Fruit fly (Drosophila melanogaster) whole organism, prepupa: ENCODE data around the gene CG9951.

Source experiments
- CG11762 ChIP-seq: fragments of 200-800 bp; sonication (Bioruptor generic); optimal IDR thresholded peaks from 3 replicates; lab custom pipeline; 2016; ENCODE audit warnings: missing biosample characterization, missing genetic modification characterization; ENCODE audit not compliant: insufficient read depth
- CG6854 ChIP-seq: fragments of 200-800 bp; sonication (Bioruptor generic); optimal IDR thresholded peaks from 2 replicates; lab custom pipeline; 2017; ENCODE audit warnings: missing biosample characterization, mild to moderate bottlenecking, missing genetic modification characterization
- CG8119 ChIP-seq: fragments of 200-800 bp; sonication (Bioruptor generic); IDR thresholded peaks from 3 replicates; pipeline ENCODE4 v1.3.6; 2022; ENCODE audit warnings: missing biosample characterization, missing genetic modification characterization
- CG8632 ChIP-seq: fragments of 200-800 bp; sonication (Bioruptor generic); optimal IDR thresholded peaks from 3 replicates; lab custom pipeline; 2016; ENCODE audit warnings: missing biosample characterization, missing genetic modification characterization
- Eip78C ChIP-seq: fragments of 200-800 bp; sonication (Bioruptor generic); peaks from one replicate; lab custom pipeline; 2016; ENCODE audit warnings: missing biosample characterization, missing genetic modification characterization
- Hr39 ChIP-seq: fragments of 200-800 bp; sonication (Bioruptor generic); optimal IDR thresholded peaks from 2 replicates; lab custom pipeline; 2016; ENCODE audit warnings: missing biosample characterization, missing genetic modification characterization
- Sox14 ChIP-seq: fragments of 200-800 bp; sonication (Bioruptor generic); optimal IDR thresholded peaks from 3 replicates; lab custom pipeline; 2016; ENCODE audit warnings: missing biosample characterization, missing genetic modification characterization
- fd59A ChIP-seq: fragments of 200-800 bp; sonication (Bioruptor generic); optimal IDR thresholded peaks from 2 replicates; lab custom pipeline; 2017; ENCODE audit warnings: missing biosample characterization, mild to moderate bottlenecking, missing genetic modification characterization, missing genetic modification reagents
- lz ChIP-seq: fragments of 200-800 bp; sonication (Bioruptor generic); optimal IDR thresholded peaks from 3 replicates; lab custom pipeline; 2016; ENCODE audit warnings: missing biosample characterization, missing genetic modification characterization
- pdm3 ChIP-seq: fragments of 200-800 bp; sonication (Bioruptor generic); optimal IDR thresholded peaks from 3 replicates; lab custom pipeline; 2016; ENCODE audit warnings: missing biosample characterization, missing genetic modification characterization
- ss ChIP-seq, 2 experiments: fragments of 200-800 bp; sonication (Bioruptor generic); optimal IDR thresholded peaks; 2 replicates in 1 of 2; 3 replicates in 1 of 2; lab custom pipeline; 2017 to 2018; ENCODE audit warnings: mild to moderate bottlenecking in 2 of 2, missing biosample characterization in 2 of 2, missing genetic modification characterization in 2 of 2, moderate library complexity in 1 of 2
- topi ChIP-seq: fragments of 200-800 bp; sonication (Bioruptor generic); optimal IDR thresholded peaks from 3 replicates; lab custom pipeline; 2016; ENCODE audit warnings: missing biosample characterization, missing genetic modification characterization

DNA sequence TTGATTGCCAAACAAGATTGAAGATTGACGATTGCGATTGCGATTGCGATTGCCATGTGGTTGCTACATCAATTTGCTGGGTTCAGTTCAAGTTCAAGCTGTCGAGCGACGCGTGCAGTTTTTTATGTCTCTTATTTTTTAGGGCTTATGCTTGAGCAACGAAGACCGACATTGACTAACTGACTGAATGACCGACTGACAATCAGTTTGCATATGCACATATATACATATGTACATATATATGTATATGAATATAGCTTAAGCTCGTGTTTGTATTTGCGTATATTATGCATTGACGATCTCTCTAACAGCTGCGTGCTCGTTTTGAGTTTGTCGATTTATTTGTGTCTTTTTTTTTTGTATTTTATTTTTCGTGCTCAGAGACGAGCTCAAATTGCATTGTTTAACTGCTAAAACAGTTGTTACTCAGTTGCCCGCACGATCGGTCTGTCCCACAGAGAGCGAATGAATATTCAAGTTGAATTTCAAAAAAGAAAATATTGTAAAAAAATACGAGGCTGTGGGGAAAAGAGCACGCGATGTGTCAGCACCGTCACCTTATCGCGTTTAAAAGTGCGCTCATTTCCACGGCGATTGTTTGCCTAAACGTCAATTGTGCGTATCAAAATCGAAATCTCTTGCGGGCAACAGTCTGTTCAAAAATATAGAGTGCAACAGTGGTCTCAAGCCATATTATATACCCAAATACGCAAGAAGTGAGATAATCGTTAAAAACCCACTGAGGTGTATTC lies 23.4 kb downstream of the CG9951 start:
- TF ChIP-seq pdm3 (no peak), Hr39 (GFP tag; lab: Kevin White, UChicago) (no peak), CG6854 (GFP tag; lab: Kevin White, UChicago) (no peak), topi (GFP tag; lab: Kevin White, UChicago) (no peak), CG8119 (no peak), CG11762 (GFP tag; lab: Kevin White, UChicago) (no peak), Eip78C (GFP tag; lab: Kevin White, UChicago) (peak; percentile 43), Sox14 (GFP tag; lab: Kevin White, UChicago) (no peak), CG8632 (GFP tag; lab: Kevin White, UChicago) (no peak), ss (GFP tag; optimal IDR thresholded peaks at IDR 0.05; lab: Kevin White, UChicago) (peak in 1 of 2 experiments; percentile 12), fd59A (GFP tag; lab: Kevin White, UChicago) (no peak), lz (GFP tag; lab: Kevin White, UChicago) (no peak)
